Fruit fly (Drosophila melanogaster) whole organism, adult: Measurements from ENCODE around the gene CG11617.

Source experiments
- CG11617 ChIP-seq: fragments of 200-800 bp; sonication (Bioruptor generic); optimal IDR thresholded peaks from 2 replicates; lab custom pipeline; 2017; ENCODE audit warnings: mild to moderate bottlenecking, missing biosample characterization, missing genetic modification reagents, missing genetic modification characterization
- CG12768 ChIP-seq: fragments of 200-800 bp; sonication (Bioruptor generic); optimal IDR thresholded peaks from 2 replicates; lab custom pipeline; 2017; ENCODE audit warnings: missing biosample characterization, missing genetic modification characterization, mild to moderate bottlenecking, moderate library complexity, missing genetic modification reagents
- CG1620 ChIP-seq: fragments of 200-800 bp; sonication (Bioruptor generic); optimal IDR thresholded peaks from 2 replicates; lab custom pipeline; 2016; ENCODE audit warnings: missing biosample characterization, missing genetic modification characterization
- CG33017 ChIP-seq: fragments of 200-800 bp; sonication (Bioruptor generic); optimal IDR thresholded peaks from 2 replicates; lab custom pipeline; 2018; ENCODE audit warnings: missing biosample characterization, mild to moderate bottlenecking, missing genetic modification characterization, moderate library complexity
- CG5204 ChIP-seq: fragments of 200-800 bp; sonication (Bioruptor generic); optimal IDR thresholded peaks from 2 replicates; lab custom pipeline; 2016; ENCODE audit warnings: missing biosample characterization, missing genetic modification characterization
- CG7101 ChIP-seq: fragments of 200-800 bp; sonication (Bioruptor generic); optimal IDR thresholded peaks from 2 replicates; lab custom pipeline; 2018; ENCODE audit warnings: missing biosample characterization, mild to moderate bottlenecking, missing genetic modification characterization, moderate library complexity
- Crg-1 ChIP-seq: fragments of 200-800 bp; sonication (Bioruptor generic); optimal IDR thresholded peaks from 2 replicates; lab custom pipeline; 2016; ENCODE audit warnings: missing biosample characterization, missing genetic modification characterization
- Hr96 ChIP-seq: fragments of 200-800 bp; sonication (Bioruptor generic); optimal IDR thresholded peaks from 2 replicates; lab custom pipeline; 2016; ENCODE audit warnings: missing biosample characterization, missing genetic modification characterization
- Mnt ChIP-seq: fragments of 200-800 bp; sonication (Bioruptor generic); optimal IDR thresholded peaks from 2 replicates; lab custom pipeline; 2016; ENCODE audit warnings: missing biosample characterization, mild to moderate bottlenecking, missing genetic modification characterization
- cic ChIP-seq: fragments of 200-800 bp; sonication (Bioruptor generic); optimal IDR thresholded peaks from 2 replicates; lab custom pipeline; 2017; ENCODE audit warnings: missing biosample characterization, mild to moderate bottlenecking, missing genetic modification characterization, moderate library complexity
- kay ChIP-seq: fragments of 200-800 bp; sonication (Bioruptor generic); peaks from one replicate; lab custom pipeline; 2016; ENCODE audit warnings: missing biosample characterization, missing genetic modification characterization, borderline replicate concordance
- ovo ChIP-seq: fragments of 200-800 bp; sonication (Bioruptor generic); optimal IDR thresholded peaks from 2 replicates; lab custom pipeline; 2016; ENCODE audit warnings: missing biosample characterization, missing genetic modification characterization
- pad ChIP-seq: fragments of 200-800 bp; sonication (Bioruptor generic); optimal IDR thresholded peaks from 3 replicates; lab custom pipeline; 2017; ENCODE audit warnings: missing biosample characterization, missing genetic modification characterization, mild to moderate bottlenecking, moderate library complexity, missing genetic modification reagents
- tj ChIP-seq: fragments of 200-800 bp; sonication (Bioruptor generic); optimal IDR thresholded peaks from 3 replicates; lab custom pipeline; 2017; ENCODE audit warnings: missing biosample characterization, mild to moderate bottlenecking, missing genetic modification characterization, moderate library complexity

- peak; percentile 93 for TF ChIP-seq kay
- TF ChIP-seq Crg-1 (GFP tag; lab: Kevin White, UChicago): peak; percentile 5
- peak; percentile 61 for TF ChIP-seq cic
- TF ChIP-seq Mnt (GFP tag; lab: Kevin White, UChicago): peak; percentile 77
- TF ChIP-seq CG11617 (GFP tag; lab: Kevin White, UChicago): no peak
- no peak for TF ChIP-seq CG1620 (GFP tag; lab: Kevin White, UChicago)
- no peak for TF ChIP-seq CG7101 (tag; lab: Kevin White, UChicago)
- peak; percentile 35 for TF ChIP-seq pad
- TF ChIP-seq ovo: no peak
- TF ChIP-seq CG5204: no peak
- peak; percentile 12 for TF ChIP-seq tj
- TF ChIP-seq CG33017 (tag; lab: Kevin White, UChicago): no peak
- peak; percentile 5 for TF ChIP-seq CG12768 (GFP tag; lab: Kevin White, UChicago)
- no peak for TF ChIP-seq Hr96 (GFP tag; lab: Kevin White, UChicago)
Measured at dm6 chr2L:182360-183144, 24.5 kb downstream of the CG11617 start.
